Fruit fly (Drosophila melanogaster): ENCODE results near the gene CG10864.
A peak's percentile ranks its signal among the peaks of the same experiment; 100 is the strongest.

CG10864 gene

dm6 chr3R:18396801-18397604, 14.4 kb downstream of the CG10864 start, which contains the start of gene Vti1b (continued):
- peak; percentile 89 for TF ChIP-seq ewg (GFP tag; optimal IDR thresholded peaks at IDR 0.05)
- TF ChIP-seq CG17612 (GFP tag; IDR thresholded peaks at IDR 0.05) = peak; percentile 86
- TF ChIP-seq pho (GFP tag; optimal IDR thresholded peaks at IDR 0.05) = peak; percentile 91
- peak; percentile 86 for TF ChIP-seq wdn (GFP tag; IDR thresholded peaks at IDR 0.05)
- TF ChIP-seq Hr3 (GFP tag; optimal IDR thresholded peaks at IDR 0.05) = peak; percentile 92
- peak; percentile 88 for TF ChIP-seq Atf6 (GFP tag; IDR thresholded peaks at IDR 0.05)
- TF ChIP-seq CG14860 (GFP tag; IDR thresholded peaks at IDR 0.05; ENCODE audit: partially characterized antibody) = no peak
- TF ChIP-seq bigmax (GFP tag; optimal IDR thresholded peaks at IDR 0.05) = peak; percentile 18
- peak; percentile 75 for TF ChIP-seq CG10431 (GFP tag; optimal IDR thresholded peaks at IDR 0.05)
- TF ChIP-seq peb (GFP tag; IDR thresholded peaks at IDR 0.05) = peak; percentile 92
- TF ChIP-seq Ada2b (GFP tag; IDR thresholded peaks at IDR 0.05) = peak; percentile 92
- peak; percentile 81 for TF ChIP-seq bowl (GFP tag; IDR thresholded peaks at IDR 0.05)
- peak; percentile 94 for TF ChIP-seq HHEX (GFP tag; optimal IDR thresholded peaks at IDR 0.05)
- peak; percentile 92 for TF ChIP-seq Dip3 (GFP tag; optimal IDR thresholded peaks at IDR 0.05)
- peak; percentile 88 for TF ChIP-seq Lim3 (GFP tag; IDR thresholded peaks at IDR 0.05)
- TF ChIP-seq sima (GFP tag; optimal IDR thresholded peaks at IDR 0.05) = no peak
- TF ChIP-seq CrebB (tag; optimal IDR thresholded peaks at IDR 0.05) = peak; percentile 85
- TF ChIP-seq tio (GFP tag; optimal IDR thresholded peaks at IDR 0.05) = peak; percentile 90
- peak; percentile 94 for TF ChIP-seq Ssrp (tag; optimal IDR thresholded peaks at IDR 0.05)
- peak; percentile 70 for TF ChIP-seq ham (GFP tag; IDR thresholded peaks at IDR 0.05)
- peak; percentile 91 for TF ChIP-seq CG9609 (GFP tag; optimal IDR thresholded peaks at IDR 0.05)
- TF ChIP-seq CG15514 (GFP tag; optimal IDR thresholded peaks at IDR 0.05) = peak; percentile 78
- TF ChIP-seq maf-S (GFP tag; optimal IDR thresholded peaks at IDR 0.05) = peak; percentile 89
- peak; percentile 57 for TF ChIP-seq psq (GFP tag; optimal IDR thresholded peaks at IDR 0.05)
- peak; percentile 93 for TF ChIP-seq CG33213 (GFP tag; optimal IDR thresholded peaks at IDR 0.05)
- TF ChIP-seq cad (GFP tag; optimal IDR thresholded peaks at IDR 0.05) = no peak
- peak; percentile 94 for TF ChIP-seq ken (GFP tag; IDR thresholded peaks at IDR 0.05)
- TF ChIP-seq CG9797 (GFP tag; optimal IDR thresholded peaks at IDR 0.05) = peak; percentile 43
- TF ChIP-seq CG32772 (GFP tag; IDR thresholded peaks at IDR 0.05) = peak; percentile 91
- peak; percentile 47 for TF ChIP-seq CG34224 (GFP tag; IDR thresholded peaks at IDR 0.05; ENCODE audit: partially characterized antibody)
- TF ChIP-seq aop (GFP tag; IDR thresholded peaks at IDR 0.05) = peak; percentile 89
- TF ChIP-seq Tbp (GFP tag; optimal IDR thresholded peaks at IDR 0.05) = no peak
- peak; percentile 52 for TF ChIP-seq CTCF (GFP tag; optimal IDR thresholded peaks at IDR 0.05)
- peak; percentile 84 for TF ChIP-seq CG31224 (GFP tag; IDR thresholded peaks at IDR 0.05)
- TF ChIP-seq CG9817 (tag; optimal IDR thresholded peaks at IDR 0.05) = peak; percentile 87
- TF ChIP-seq gro (GFP tag; optimal IDR thresholded peaks at IDR 0.05) = peak; percentile 89
- peak; percentile 95 for TF ChIP-seq pros (GFP tag; optimal IDR thresholded peaks at IDR 0.05)
- peak; percentile 90 for TF ChIP-seq grn (GFP tag; optimal IDR thresholded peaks at IDR 0.05)
- TF ChIP-seq CG12219 (GFP tag; optimal IDR thresholded peaks at IDR 0.05) = peak; percentile 92
- TF ChIP-seq BtbVII (GFP tag; optimal IDR thresholded peaks at IDR 0.05) = peak; percentile 90
- TF ChIP-seq Kr (GFP tag; optimal IDR thresholded peaks at IDR 0.05) = peak; percentile 54
- peak; percentile 91 to 98 for TF ChIP-seq bsh (GFP tag; optimal IDR thresholded peaks at IDR 0.05)
- peak; percentile 74 for TF ChIP-seq CG8281 (tag; optimal IDR thresholded peaks at IDR 0.05)
- TF ChIP-seq H2.0 (GFP tag; IDR thresholded peaks at IDR 0.05) = peak; percentile 94
- TF ChIP-seq Ets97D (GFP tag; optimal IDR thresholded peaks at IDR 0.05) = peak; percentile 78
- peak; percentile 87 for TF ChIP-seq Rx (GFP tag; IDR thresholded peaks at IDR 0.05)
- peak; percentile 79 for TF ChIP-seq MTF-1 (GFP tag; optimal IDR thresholded peaks at IDR 0.05; ENCODE audit: borderline replicate concordance)
- peak; percentile 96 for TF ChIP-seq CG18262 (tag; optimal IDR thresholded peaks at IDR 0.05)
- peak; percentile 48 for TF ChIP-seq sqz (GFP tag; optimal IDR thresholded peaks at IDR 0.05)
- TF ChIP-seq CG6765 (GFP tag; optimal IDR thresholded peaks at IDR 0.05) = peak; percentile 83

Measured in whole organism, embryonic.